Fruit fly (Drosophila melanogaster) whole organism, pupa: Measurements from ENCODE around the gene CG12009.
A peak's percentile ranks its signal among the peaks of the same experiment; 100 is the strongest.

Experiments used
- CG12605 ChIP-seq: fragments of 200-800 bp; sonication (Bioruptor generic); IDR thresholded peaks from 2 replicates; pipeline ENCODE4 v1.3.6; 2022; ENCODE audit warnings: missing biosample characterization, missing genetic modification characterization
- CG8159 ChIP-seq: fragments of 200-800 bp; sonication (Bioruptor generic); optimal IDR thresholded peaks from 3 replicates; lab custom pipeline; 2018; ENCODE audit warnings: missing biosample characterization, mild to moderate bottlenecking, missing genetic modification characterization, moderate library complexity

DNA sequence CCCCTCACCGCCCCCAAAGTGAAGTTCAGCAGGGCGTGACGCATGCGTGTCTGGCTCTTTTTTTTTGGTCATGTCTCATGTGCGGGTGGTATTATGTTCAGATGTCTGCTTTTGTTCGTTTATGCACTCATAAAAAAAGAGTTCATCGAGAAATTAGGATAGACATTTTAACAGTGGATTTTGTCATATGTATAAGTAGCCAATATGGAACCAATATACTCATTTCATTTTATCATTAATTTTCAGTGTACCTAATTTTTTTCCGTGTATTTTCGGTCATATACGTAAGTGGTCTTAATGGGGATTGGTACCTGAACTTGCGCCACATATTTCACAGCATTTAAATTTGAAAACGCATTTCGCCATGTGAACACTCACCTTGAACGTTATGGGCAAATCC lies 9.1 kb downstream of the CG12009 start:
- TF ChIP-seq CG8159 (tag; lab: Kevin White, UChicago) (peak; percentile 17), CG12605 (no peak)
